Fruit fly (Drosophila melanogaster) whole organism, wandering third instar larva: ENCODE results near the gene ex.

Experiments used
- CrebA ChIP-seq: fragments of 200-800 bp; sonication (Bioruptor generic); optimal IDR thresholded peaks from 2 replicates; lab custom pipeline; 2016; ENCODE audit warnings: missing biosample characterization, mild to moderate bottlenecking, missing genetic modification characterization, borderline replicate concordance
- Hr78 ChIP-seq: fragments of >200 bp; optimal IDR thresholded peaks from 2 replicates; lab custom pipeline; 2017; ENCODE audit warnings: missing biosample characterization, missing genetic modification characterization
- Mio ChIP-seq: sonication (Bioruptor generic); optimal IDR thresholded peaks from 2 replicates; lab custom pipeline; 2016; ENCODE audit warnings: missing biosample characterization, missing genetic modification characterization
- Sp1 ChIP-seq: fragments of 200-800 bp; sonication (Bioruptor generic); optimal IDR thresholded peaks from 3 replicates; lab custom pipeline; 2019; ENCODE audit warnings: missing biosample characterization, mild to moderate bottlenecking, missing genetic modification characterization, moderate library complexity
- h ChIP-seq: fragments of 200-800 bp; sonication (Bioruptor generic); optimal IDR thresholded peaks from 3 replicates; lab custom pipeline; 2016; ENCODE audit warnings: missing biosample characterization, mild to moderate bottlenecking, missing genetic modification characterization
- pan ChIP-seq: fragments of >200 bp; optimal IDR thresholded peaks from 2 replicates; lab custom pipeline; 2017
- sage ChIP-seq: fragments of 200-800 bp; sonication (Bioruptor generic); optimal IDR thresholded peaks from 2 replicates; lab custom pipeline; 2016; ENCODE audit warnings: missing biosample characterization, mild to moderate bottlenecking, missing genetic modification characterization

- no peak for TF ChIP-seq Hr78 (GFP tag; lab: Kevin White, UChicago)
- TF ChIP-seq Mio, result no peak
- no peak for TF ChIP-seq CrebA (GFP tag; lab: Kevin White, UChicago)
- TF ChIP-seq h (GFP tag; lab: Kevin White, UChicago), result no peak
- no peak for TF ChIP-seq sage (GFP tag; lab: Kevin White, UChicago)
- TF ChIP-seq pan (lab: Kevin White, UChicago), result no peak
- no peak for TF ChIP-seq Sp1
These were observed 1.1 kb downstream of the ex start for dm6 chr2L:432119-432518.
